Worm (Caenorhabditis elegans) whole organism, late embryonic: ENCODE measurements around the gene F33C8.2.

ENCODE experiments used
- C38D4.7 ChIP-seq: fragments of 200-800 bp; sonication (Bioruptor generic); optimal IDR thresholded peaks from 2 replicates; lab custom pipeline; 2018; ENCODE audit warnings: mild to moderate bottlenecking, missing genetic modification characterization, moderate library complexity, missing compliant biosample characterization
- K02D7.2 ChIP-seq: sonication (generic microtip); optimal IDR thresholded peaks from 2 replicates; lab custom pipeline; 2017; ENCODE audit warnings: mild to moderate bottlenecking, missing genetic modification characterization, missing compliant biosample characterization
- T23F11.4 ChIP-seq: fragments of 200-800 bp; sonication (Bioruptor generic); optimal IDR thresholded peaks from 2 replicates; lab custom pipeline; 2018; ENCODE audit warnings: mild to moderate bottlenecking, missing genetic modification characterization, missing compliant biosample characterization
- Y22D7AL.16 ChIP-seq: sonication (generic microtip); optimal IDR thresholded peaks from 2 replicates; lab custom pipeline; 2016; ENCODE audit warnings: missing genetic modification characterization, missing compliant biosample characterization
- ceh-2 ChIP-seq: sonication (generic microtip); optimal IDR thresholded peaks from 2 replicates; lab custom pipeline; 2016; ENCODE audit warnings: missing genotype, missing genetic modification characterization, missing compliant biosample characterization
- ceh-22 ChIP-seq: sonication (generic microtip); optimal IDR thresholded peaks from 2 replicates; lab custom pipeline; 2017; ENCODE audit warnings: missing biosample characterization, missing genetic modification characterization
- ceh-30 ChIP-seq: fragments of 150-350 bp; optimal IDR thresholded peaks from 2 replicates; lab custom pipeline; 2014; ENCODE audit warnings: missing biosample characterization, missing genetic modification characterization
- ceh-34 ChIP-seq: sonication (generic microtip); optimal IDR thresholded peaks from 2 replicates; lab custom pipeline; 2016; ENCODE audit warnings: mild to moderate bottlenecking, missing genetic modification characterization, missing compliant biosample characterization
- ceh-9 ChIP-seq: sonication (generic microtip); optimal IDR thresholded peaks from 2 replicates; lab custom pipeline; 2016; ENCODE audit warnings: mild to moderate bottlenecking, missing genetic modification characterization, inconsistent platforms, missing compliant biosample characterization
- dmd-4 ChIP-seq: sonication (generic microtip); optimal IDR thresholded peaks from 2 replicates; lab custom pipeline; 2016; ENCODE audit warnings: borderline replicate concordance, missing genetic modification characterization, missing compliant biosample characterization
- elt-2 ChIP-seq: sonication (generic microtip); optimal IDR thresholded peaks from 2 replicates; lab custom pipeline; 2016; ENCODE audit warnings: missing genetic modification reagents, missing genetic modification characterization, missing compliant biosample characterization
- elt-4 ChIP-seq: sonication (generic microtip); optimal IDR thresholded peaks from 2 replicates; lab custom pipeline; 2016; ENCODE audit warnings: missing genetic modification characterization, missing compliant biosample characterization
- ets-4 ChIP-seq: sonication (generic microtip); optimal IDR thresholded peaks from 2 replicates; lab custom pipeline; 2016; ENCODE audit warnings: missing genetic modification characterization, missing compliant biosample characterization
- fax-1 ChIP-seq: sonication (generic microtip); optimal IDR thresholded peaks from 2 replicates; lab custom pipeline; 2016; ENCODE audit warnings: missing genotype, missing genetic modification characterization, missing compliant biosample characterization
- hlh-13 ChIP-seq: fragments of 200-800 bp; sonication (Bioruptor generic); optimal IDR thresholded peaks from 2 replicates; lab custom pipeline; 2018; ENCODE audit warnings: mild to moderate bottlenecking, missing genetic modification characterization, missing compliant biosample characterization
- hlh-15 ChIP-seq: sonication (generic microtip); optimal IDR thresholded peaks from 2 replicates; lab custom pipeline; 2016; ENCODE audit warnings: missing genetic modification characterization, missing compliant biosample characterization
- hlh-30 ChIP-seq: sonication (generic microtip); optimal IDR thresholded peaks from 2 replicates; lab custom pipeline; 2017; ENCODE audit warnings: antibody characterized with exemption, missing genetic modification characterization, missing compliant biosample characterization; ENCODE audit not compliant: insufficient read depth
- hlh-8 ChIP-seq: sonication (generic microtip); optimal IDR thresholded peaks from 2 replicates; lab custom pipeline; 2016; ENCODE audit warnings: missing genotype, missing genetic modification characterization, missing compliant biosample characterization
- lin-11 ChIP-seq: fragments of 200-800 bp; sonication (Bioruptor generic); optimal IDR thresholded peaks from 2 replicates; lab custom pipeline; 2018; ENCODE audit warnings: mild to moderate bottlenecking, missing genetic modification characterization, missing compliant biosample characterization
- madf-2 ChIP-seq: sonication (generic microtip); optimal IDR thresholded peaks from 2 replicates; lab custom pipeline; 2017; ENCODE audit warnings: missing genetic modification characterization, missing compliant biosample characterization
- mec-3 ChIP-seq: sonication (generic microtip); optimal IDR thresholded peaks from 2 replicates; lab custom pipeline; 2016; ENCODE audit warnings: borderline replicate concordance, missing genetic modification characterization, missing compliant biosample characterization
- odd-2 ChIP-seq: sonication (generic microtip); optimal IDR thresholded peaks from 2 replicates; lab custom pipeline; 2017; ENCODE audit warnings: antibody characterized with exemption, mild to moderate bottlenecking, missing genetic modification characterization, missing compliant biosample characterization
- pha-2 ChIP-seq: sonication (generic microtip); optimal IDR thresholded peaks from 2 replicates; lab custom pipeline; 2017; ENCODE audit warnings: mild to moderate bottlenecking, missing genetic modification characterization, missing compliant biosample characterization
- pha-4 ChIP-seq: fragments of 150-350 bp; optimal IDR thresholded peaks from 2 replicates; lab custom pipeline; 2018; ENCODE audit warnings: missing biosample characterization, missing genetic modification reagents, missing genetic modification characterization
- pqm-1 ChIP-seq: sonication (generic microtip); optimal IDR thresholded peaks from 2 replicates; lab custom pipeline; 2016; ENCODE audit warnings: missing genetic modification characterization, missing compliant biosample characterization
- pros-1 ChIP-seq: fragments of 150-350 bp; optimal IDR thresholded peaks from 2 replicates; lab custom pipeline; 2014; ENCODE audit warnings: missing biosample characterization, missing genetic modification reagents, missing genetic modification characterization
- ref-2 ChIP-seq: sonication (generic microtip); optimal IDR thresholded peaks from 2 replicates; lab custom pipeline; 2016; ENCODE audit warnings: missing genetic modification characterization, missing compliant biosample characterization
- rnt-1 ChIP-seq: sonication (generic microtip); optimal IDR thresholded peaks from 2 replicates; lab custom pipeline; 2016; ENCODE audit warnings: missing genetic modification characterization, missing compliant biosample characterization
- tbx-2 ChIP-seq: sonication (generic microtip); optimal IDR thresholded peaks from 2 replicates; lab custom pipeline; 2016; ENCODE audit warnings: missing genetic modification characterization, missing compliant biosample characterization
- ttx-3 ChIP-seq: sonication (generic microtip); optimal IDR thresholded peaks from 2 replicates; lab custom pipeline; 2016; ENCODE audit warnings: missing genetic modification reagents, missing genetic modification characterization, missing compliant biosample characterization
- unc-55 ChIP-seq: sonication (generic microtip); optimal IDR thresholded peaks from 2 replicates; lab custom pipeline; 2017; ENCODE audit warnings: missing biosample characterization, missing genetic modification reagents, missing genetic modification characterization
- unc-86 ChIP-seq: sonication (generic microtip); optimal IDR thresholded peaks from 2 replicates; lab custom pipeline; 2016; ENCODE audit warnings: missing genetic modification characterization, missing compliant biosample characterization

Gene F33C8.2

ce11 chrX:14736955-14737621 lies 15.9 kb downstream of the F33C8.2 start:
- TF ChIP-seq unc-55 (no peak), odd-2 (tag; lab: Kevin White, UChicago) (no peak), pros-1 (no peak), unc-86 (no peak), hlh-13 (GFP tag; lab: Kevin White, UChicago) (no peak), pha-4 (tag; lab: Kevin White, UChicago) (no peak), madf-2 (tag; lab: Kevin White, UChicago) (no peak), Y22D7AL.16 (tag; lab: Kevin White, UChicago) (no peak), K02D7.2 (tag; lab: Kevin White, UChicago) (no peak), hlh-30 (no peak), pha-2 (no peak), ets-4 (tag; lab: Kevin White, UChicago) (no peak), lin-11 (tag; lab: Kevin White, UChicago) (no peak), ceh-30 (tag; lab: Kevin White, UChicago) (no peak), rnt-1 (no peak), hlh-15 (no peak), pqm-1 (tag; lab: Kevin White, UChicago) (no peak), ceh-22 (no peak)

DNA sequence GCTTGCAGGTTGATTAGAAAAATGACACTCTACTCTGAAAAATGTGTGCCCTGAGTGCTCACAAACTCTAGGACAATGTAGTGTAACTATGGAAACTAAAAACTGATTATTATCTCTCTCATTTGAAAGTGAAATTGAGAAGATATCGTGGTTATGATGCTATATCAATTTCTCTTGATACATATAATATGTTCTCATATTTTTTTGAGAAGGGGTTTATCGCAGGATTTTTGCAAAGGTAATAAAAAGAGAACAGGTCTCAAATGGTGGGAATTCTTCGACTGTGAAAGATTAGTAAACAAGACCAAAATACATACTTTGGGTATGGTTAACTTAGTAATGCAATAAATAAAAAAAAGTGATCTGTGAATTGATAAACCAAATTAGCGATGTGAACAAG lies 16.4 kb downstream of the F33C8.2 start:
- TF ChIP-seq pqm-1 (tag; lab: Kevin White, UChicago) (no peak), ceh-2 (tag; lab: Kevin White, UChicago) (no peak), elt-2 (tag; lab: Kevin White, UChicago) (no peak)

ce11 chrX:14739466-14739865 lies 18.3 kb downstream of the F33C8.2 start:
- TF ChIP-seq hlh-13 (GFP tag; lab: Kevin White, UChicago) (no peak), fax-1 (tag; lab: Kevin White, UChicago) (no peak), ref-2 (tag; lab: Kevin White, UChicago) (no peak), mec-3 (no peak), unc-86 (no peak), ceh-9 (tag; lab: Kevin White, UChicago) (no peak), ceh-22 (no peak), elt-4 (tag; lab: Kevin White, UChicago) (no peak), ttx-3 (no peak)

DNA sequence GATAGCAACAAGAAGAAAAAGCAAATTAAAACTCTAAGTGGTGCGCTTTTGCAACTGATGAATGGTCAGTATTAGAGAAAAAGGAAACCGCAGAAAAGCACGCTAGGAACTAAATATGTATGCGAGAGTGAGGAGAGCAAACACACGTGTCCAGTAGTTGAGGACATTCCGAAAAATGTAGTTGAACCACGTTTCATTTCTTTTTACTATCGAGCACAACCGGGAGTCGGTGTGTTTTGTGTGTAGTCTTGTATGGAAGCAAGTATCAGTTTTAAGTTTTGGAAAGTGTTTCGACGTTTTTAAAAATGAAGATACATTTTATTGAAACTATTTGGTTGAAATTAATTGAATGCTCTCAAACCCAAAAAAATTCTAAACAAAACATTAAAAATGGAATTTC lies 18.8 kb downstream of the F33C8.2 start, which contains the start of gene C05G5.1:
TSS of gene C05G5.1 (minus strand) at position 101 of the 400 bp plus-strand sequence.
- no peak for TF ChIP-seq ceh-30 (tag; lab: Kevin White, UChicago)

ce11 chrX:14743210-14743609 lies 22.0 kb downstream of the F33C8.2 start:
- TF ChIP-seq ceh-34 (tag; lab: Kevin White, UChicago) (no peak), K02D7.2 (tag; lab: Kevin White, UChicago) (no peak), hlh-13 (GFP tag; lab: Kevin White, UChicago) (no peak), ceh-22 (no peak), ceh-9 (tag; lab: Kevin White, UChicago) (no peak), hlh-8 (tag; lab: Kevin White, UChicago) (no peak)

DNA sequence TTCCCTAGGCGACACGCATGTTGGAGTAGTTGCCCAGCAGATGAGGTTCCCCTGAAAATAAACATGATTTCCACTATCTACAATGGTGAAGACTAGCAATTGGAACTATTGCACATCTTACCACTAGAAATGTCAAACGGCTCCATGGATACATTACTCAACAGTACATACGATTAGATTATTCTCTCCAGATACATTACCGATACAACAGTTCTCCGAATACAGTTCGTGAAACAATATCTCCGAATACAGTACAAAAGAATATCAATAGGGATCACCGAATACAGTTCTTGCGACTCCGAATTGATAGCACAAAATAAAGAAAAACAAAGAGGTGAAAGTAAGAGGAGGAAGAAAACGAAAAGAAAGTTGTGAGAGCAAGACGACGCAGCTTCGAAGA lies 22.6 kb downstream of the F33C8.2 start, which contains the start of gene C05G5.7:
TSS of gene C05G5.7 (minus strand) at position 1 of the 400 bp plus-strand sequence.
- TF ChIP-seq tbx-2 (tag; lab: Kevin White, UChicago) (no peak), dmd-4 (tag; lab: Kevin White, UChicago) (no peak), C38D4.7 (GFP tag; lab: Kevin White, UChicago) (no peak), pros-1 (no peak), T23F11.4 (no peak), unc-55 (no peak)
